Worm (Caenorhabditis elegans) whole organism, L3 larva: Measurements from ENCODE around the gene irld-30.

Experiments
- ZK546.5 ChIP-seq: sonication (generic microtip); optimal IDR thresholded peaks from 2 replicates; lab custom pipeline; 2017; ENCODE audit warnings: missing biosample characterization, missing genetic modification characterization
- ceh-16 ChIP-seq: sonication (generic microtip); optimal IDR thresholded peaks from 2 replicates; lab custom pipeline; 2017; ENCODE audit warnings: missing biosample characterization, missing genetic modification characterization
- egl-27 ChIP-seq: sonication (generic microtip); optimal IDR thresholded peaks from 4 replicates; lab custom pipeline; 2017; ENCODE audit warnings: missing biosample characterization, missing genetic modification reagents, missing genetic modification characterization
- elt-2 ChIP-seq: sonication (generic microtip); optimal IDR thresholded peaks from 2 replicates; lab custom pipeline; 2016; ENCODE audit warnings: missing genetic modification reagents, mild to moderate bottlenecking, missing genetic modification characterization, missing compliant biosample characterization
- elt-3 ChIP-seq, 3 experiments: fragments of 150-350 bp in 1 of 3; sonication (generic microtip) in 2 of 3; optimal IDR thresholded peaks; 2 replicates in 2 of 3; 4 replicates in 1 of 3; lab custom pipeline; 2014 to 2017; ENCODE audit warnings: missing biosample characterization in 3 of 3, missing genetic modification characterization in 3 of 3
- eor-1 ChIP-seq, 2 experiments: fragments of 150-350 bp; optimal IDR thresholded peaks; 2 replicates each; lab custom pipeline; 2014 to 2018; ENCODE audit warnings: missing biosample characterization in 2 of 2, missing genetic modification characterization in 2 of 2
- fkh-10 ChIP-seq: sonication (generic microtip); optimal IDR thresholded peaks from 2 replicates; lab custom pipeline; 2017; ENCODE audit warnings: missing biosample characterization, missing genetic modification reagents, missing genetic modification characterization
- hmg-11 ChIP-seq: sonication (generic microtip); optimal IDR thresholded peaks from 2 replicates; lab custom pipeline; 2016; ENCODE audit warnings: missing genetic modification characterization, missing compliant biosample characterization
- lin-15B ChIP-seq: fragments of 150-350 bp; optimal IDR thresholded peaks from 2 replicates; lab custom pipeline; 2014; ENCODE audit warnings: missing biosample characterization, missing genetic modification characterization
- nhr-12 ChIP-seq: fragments of 150-350 bp; optimal IDR thresholded peaks from 2 replicates; lab custom pipeline; 2014; ENCODE audit warnings: missing biosample characterization, missing genetic modification characterization
- nhr-25 ChIP-seq: sonication (generic microtip); optimal IDR thresholded peaks from 2 replicates; lab custom pipeline; 2017; ENCODE audit warnings: missing biosample characterization, missing genetic modification characterization
- nhr-28 ChIP-seq: fragments of 150-350 bp; optimal IDR thresholded peaks from 2 replicates; lab custom pipeline; 2014; ENCODE audit warnings: missing biosample characterization, missing genetic modification characterization
- nhr-43 ChIP-seq: sonication (generic microtip); optimal IDR thresholded peaks from 2 replicates; lab custom pipeline; 2016; ENCODE audit warnings: mild to moderate bottlenecking, missing genetic modification characterization, missing compliant biosample characterization; ENCODE audit not compliant: poor library complexity, severe bottlenecking
- pha-4 ChIP-seq: fragments of 150-350 bp; optimal IDR thresholded peaks from 2 replicates; lab custom pipeline; 2014; ENCODE audit warnings: missing biosample characterization, missing genetic modification reagents, missing genetic modification characterization
- pqm-1 ChIP-seq: fragments of 150-350 bp; optimal IDR thresholded peaks from 2 replicates; lab custom pipeline; 2017; ENCODE audit warnings: missing biosample characterization, missing genetic modification characterization, inconsistent platforms
- sea-2 ChIP-seq: fragments of 150-350 bp; sonication (generic microtip); optimal IDR thresholded peaks from 4 replicates; lab custom pipeline; 2014; ENCODE audit warnings: missing biosample characterization, missing genetic modification reagents, missing genetic modification characterization
- snpc-4 ChIP-seq: fragments of 150-350 bp; optimal IDR thresholded peaks from 2 replicates; lab custom pipeline; 2014; ENCODE audit warnings: missing biosample characterization, missing genetic modification characterization
- unc-62 ChIP-seq: fragments of 150-350 bp; sonication (generic microtip); optimal IDR thresholded peaks from 4 replicates; lab custom pipeline; 2014; ENCODE audit warnings: missing biosample characterization, missing genetic modification reagents, missing genetic modification characterization
- zag-1 ChIP-seq: fragments of 150-350 bp; optimal IDR thresholded peaks from 2 replicates; lab custom pipeline; 2014; ENCODE audit warnings: missing biosample characterization, missing genetic modification characterization
- ztf-11 ChIP-seq: fragments of 150-350 bp; optimal IDR thresholded peaks from 2 replicates; lab custom pipeline; 2014; ENCODE audit warnings: missing biosample characterization, missing genetic modification characterization

The irld-30 gene

ce11 chrV:2294577-2294976 is 46.6 kb downstream of the irld-30 start, which contains the start of gene nhr-226:
nhr-226 (plus strand) TSS chrV:2294877.
- TF ChIP-seq elt-2 (tag; lab: Kevin White, UChicago) (peak; percentile 44), nhr-43 (tag; lab: Kevin White, UChicago) (no peak), zag-1 (no peak), pqm-1 (tag; lab: Kevin White, UChicago) (peak; percentile 31), hmg-11 (no peak), nhr-12 (tag; lab: Kevin White, UChicago) (no peak), eor-1 (tag; optimal IDR thresholded peaks at IDR 0.05; lab: Kevin White, UChicago) (no peak), unc-62 (GFP tag; lab: Kevin White, UChicago) (no peak), lin-15B (tag; lab: Kevin White, UChicago) (no peak), sea-2 (GFP tag; lab: Kevin White, UChicago) (no peak), ztf-11 (tag; lab: Kevin White, UChicago) (no peak), fkh-10 (GFP tag; lab: Kevin White, UChicago) (no peak), nhr-25 (tag; lab: Kevin White, UChicago) (no peak), ZK546.5 (tag; lab: Kevin White, UChicago) (no peak), ceh-16 (no peak), egl-27 (tag; lab: Kevin White, UChicago) (no peak), nhr-28 (tag; lab: Kevin White, UChicago) (no peak)

- TF ChIP-seq elt-2 (tag; lab: Kevin White, UChicago) = peak; percentile 37
- no peak for TF ChIP-seq elt-3 (tag; optimal IDR thresholded peaks at IDR 0.05; lab: Kevin White, UChicago)
Observed at ce11 chrV:2292240-2292639, 48.9 kb downstream of the irld-30 start, which contains the start of gene nhr-115. nhr-115 (plus strand) TSS chrV:2292540.

- TF ChIP-seq snpc-4 (tag; lab: Kevin White, UChicago) (no peak), pha-4 (tag; lab: Kevin White, UChicago) (peak; percentile 76)
Observed at ce11 chrV:2290329-2290728, 50.9 kb downstream of the irld-30 start, which contains the start of gene nhr-225. nhr-225 (minus strand) TSS chrV:2290474.
